Fruit fly (Drosophila melanogaster) whole organism, adult: ENCODE results near the gene haf.

Experiments used
- CG11617 ChIP-seq: fragments of 200-800 bp; sonication (Bioruptor generic); optimal IDR thresholded peaks from 2 replicates; lab custom pipeline; 2017; ENCODE audit warnings: mild to moderate bottlenecking, missing biosample characterization, missing genetic modification reagents, missing genetic modification characterization
- CG12768 ChIP-seq: fragments of 200-800 bp; sonication (Bioruptor generic); optimal IDR thresholded peaks from 2 replicates; lab custom pipeline; 2017; ENCODE audit warnings: missing biosample characterization, missing genetic modification characterization, mild to moderate bottlenecking, moderate library complexity, missing genetic modification reagents
- CG14711 ChIP-seq: fragments of 200-800 bp; sonication (Bioruptor generic); optimal IDR thresholded peaks from 2 replicates; lab custom pipeline; 2018; ENCODE audit warnings: missing biosample characterization, mild to moderate bottlenecking, missing genetic modification characterization, moderate library complexity
- CG1620 ChIP-seq: fragments of 200-800 bp; sonication (Bioruptor generic); optimal IDR thresholded peaks from 2 replicates; lab custom pipeline; 2016; ENCODE audit warnings: missing biosample characterization, missing genetic modification characterization
- CG33017 ChIP-seq: fragments of 200-800 bp; sonication (Bioruptor generic); optimal IDR thresholded peaks from 2 replicates; lab custom pipeline; 2018; ENCODE audit warnings: missing biosample characterization, mild to moderate bottlenecking, missing genetic modification characterization, moderate library complexity
- CG5204 ChIP-seq: fragments of 200-800 bp; sonication (Bioruptor generic); optimal IDR thresholded peaks from 2 replicates; lab custom pipeline; 2016; ENCODE audit warnings: missing biosample characterization, missing genetic modification characterization
- CG7045 ChIP-seq: fragments of 200-800 bp; sonication (Bioruptor generic); optimal IDR thresholded peaks from 2 replicates; lab custom pipeline; 2017; ENCODE audit warnings: missing biosample characterization, mild to moderate bottlenecking, missing genetic modification characterization
- CG7101 ChIP-seq: fragments of 200-800 bp; sonication (Bioruptor generic); optimal IDR thresholded peaks from 2 replicates; lab custom pipeline; 2018; ENCODE audit warnings: missing biosample characterization, mild to moderate bottlenecking, missing genetic modification characterization, moderate library complexity
- Clk ChIP-seq: fragments of 200-800 bp; sonication (Bioruptor generic); optimal IDR thresholded peaks from 2 replicates; lab custom pipeline; 2017; ENCODE audit warnings: missing biosample characterization, missing genetic modification characterization
- Crg-1 ChIP-seq: fragments of 200-800 bp; sonication (Bioruptor generic); optimal IDR thresholded peaks from 2 replicates; lab custom pipeline; 2016; ENCODE audit warnings: missing biosample characterization, missing genetic modification characterization
- Hr96 ChIP-seq: fragments of 200-800 bp; sonication (Bioruptor generic); optimal IDR thresholded peaks from 2 replicates; lab custom pipeline; 2016; ENCODE audit warnings: missing biosample characterization, missing genetic modification characterization
- Mnt ChIP-seq: fragments of 200-800 bp; sonication (Bioruptor generic); optimal IDR thresholded peaks from 2 replicates; lab custom pipeline; 2016; ENCODE audit warnings: missing biosample characterization, mild to moderate bottlenecking, missing genetic modification characterization
- bab1 ChIP-seq: fragments of 200-800 bp; sonication (Bioruptor generic); optimal IDR thresholded peaks from 3 replicates; lab custom pipeline; 2019; ENCODE audit warnings: missing biosample characterization, mild to moderate bottlenecking, missing genetic modification characterization, moderate library complexity
- cic ChIP-seq: fragments of 200-800 bp; sonication (Bioruptor generic); optimal IDR thresholded peaks from 2 replicates; lab custom pipeline; 2017; ENCODE audit warnings: missing biosample characterization, mild to moderate bottlenecking, missing genetic modification characterization, moderate library complexity
- cnc ChIP-seq, 2 experiments: fragments of >200 bp; optimal IDR thresholded peaks; 2 replicates each; lab custom pipeline; 2017
- kay ChIP-seq: fragments of 200-800 bp; sonication (Bioruptor generic); peaks from one replicate; lab custom pipeline; 2016; ENCODE audit warnings: missing biosample characterization, missing genetic modification characterization, borderline replicate concordance
- ovo ChIP-seq: fragments of 200-800 bp; sonication (Bioruptor generic); optimal IDR thresholded peaks from 2 replicates; lab custom pipeline; 2016; ENCODE audit warnings: missing biosample characterization, missing genetic modification characterization
- pad ChIP-seq: fragments of 200-800 bp; sonication (Bioruptor generic); optimal IDR thresholded peaks from 3 replicates; lab custom pipeline; 2017; ENCODE audit warnings: missing biosample characterization, missing genetic modification characterization, mild to moderate bottlenecking, moderate library complexity, missing genetic modification reagents
- tj ChIP-seq: fragments of 200-800 bp; sonication (Bioruptor generic); optimal IDR thresholded peaks from 3 replicates; lab custom pipeline; 2017; ENCODE audit warnings: missing biosample characterization, mild to moderate bottlenecking, missing genetic modification characterization, moderate library complexity
- toe ChIP-seq: fragments of 200-800 bp; sonication (Bioruptor generic); optimal IDR thresholded peaks from 2 replicates; lab custom pipeline; 2016; ENCODE audit warnings: missing biosample characterization, missing genetic modification characterization

The haf gene

DNA sequence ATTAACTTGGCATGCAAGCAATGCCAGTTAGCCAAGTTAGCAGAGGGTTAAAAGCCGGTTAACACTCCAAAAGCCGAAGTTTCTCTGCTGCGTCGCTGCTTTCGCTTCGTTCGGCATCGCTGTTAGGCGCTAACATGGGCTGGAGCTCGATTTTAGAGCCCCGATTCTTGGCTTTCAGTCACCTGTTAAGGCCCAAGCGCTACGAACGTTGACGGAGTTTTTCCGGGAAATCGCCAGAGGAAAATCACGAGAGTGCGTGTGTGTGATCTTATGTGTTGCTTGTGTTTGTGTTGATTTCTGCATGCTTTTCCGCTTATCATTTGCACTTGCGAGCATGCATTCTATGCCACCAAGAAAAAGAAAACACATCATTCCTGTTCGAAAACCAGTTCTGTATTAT is at the start of gene haf:
Gene haf, plus strand, starts transcription at position 176 of the 400 bp plus-strand sequence.
- no peak for TF ChIP-seq Hr96 (GFP tag; lab: Kevin White, UChicago)
- TF ChIP-seq Clk (GFP tag; lab: Kevin White, UChicago), result no peak
- no peak for TF ChIP-seq ovo (GFP tag; lab: Kevin White, UChicago)
- TF ChIP-seq Mnt (GFP tag; lab: Kevin White, UChicago), result no peak
- TF ChIP-seq CG11617 (GFP tag; lab: Kevin White, UChicago), result no peak
- no peak for TF ChIP-seq kay (GFP tag; lab: Kevin White, UChicago)
- no peak for TF ChIP-seq CG5204 (GFP tag; lab: Kevin White, UChicago)
- no peak for TF ChIP-seq CG7101
- TF ChIP-seq CG12768 (GFP tag; lab: Kevin White, UChicago), result no peak
- TF ChIP-seq CG1620, result no peak
- no peak for TF ChIP-seq cic (GFP tag; lab: Kevin White, UChicago)
- TF ChIP-seq pad (GFP tag; lab: Kevin White, UChicago), result no peak
- TF ChIP-seq tj (GFP tag; lab: Kevin White, UChicago), result no peak
- no peak for TF ChIP-seq CG14711
- no peak for TF ChIP-seq CG33017 (tag; lab: Kevin White, UChicago)
- no peak for TF ChIP-seq toe (GFP tag; lab: Kevin White, UChicago)
- TF ChIP-seq bab1, result no peak
- TF ChIP-seq Crg-1 (GFP tag; lab: Kevin White, UChicago), result no peak
- no peak for TF ChIP-seq CG7045 (GFP tag; lab: Kevin White, UChicago)

DNA sequence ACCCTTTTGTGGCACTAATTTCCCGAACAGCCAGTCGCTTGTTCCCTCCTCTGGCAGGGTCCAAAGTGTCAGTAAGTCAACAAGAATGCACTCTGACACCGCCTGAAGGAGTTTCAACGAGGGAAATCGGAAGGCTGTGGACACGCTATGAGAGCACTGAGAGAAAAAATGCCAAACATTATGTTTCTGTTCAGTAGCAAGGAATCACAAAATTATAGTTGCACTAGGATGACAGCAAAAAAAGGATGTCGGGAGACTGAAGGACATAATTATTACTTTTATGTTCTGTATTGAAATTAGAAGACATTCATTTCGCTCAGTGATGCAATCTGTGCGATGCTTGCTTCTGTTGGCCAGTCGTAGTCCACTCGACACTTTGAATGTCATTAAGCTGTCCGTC is 45.2 kb upstream of the haf start:
- TF ChIP-seq CG5204 (GFP tag; lab: Kevin White, UChicago) (no peak), pad (GFP tag; lab: Kevin White, UChicago) (no peak), Crg-1 (GFP tag; lab: Kevin White, UChicago) (no peak), CG33017 (tag; lab: Kevin White, UChicago) (no peak), toe (GFP tag; lab: Kevin White, UChicago) (no peak), CG7101 (no peak), CG11617 (GFP tag; lab: Kevin White, UChicago) (no peak), CG7045 (GFP tag; lab: Kevin White, UChicago) (no peak), kay (GFP tag; lab: Kevin White, UChicago) (no peak), Mnt (GFP tag; lab: Kevin White, UChicago) (no peak), cnc (optimal IDR thresholded peaks at IDR 0.05; lab: Kevin White, UChicago) (no peak), CG1620 (no peak)

DNA sequence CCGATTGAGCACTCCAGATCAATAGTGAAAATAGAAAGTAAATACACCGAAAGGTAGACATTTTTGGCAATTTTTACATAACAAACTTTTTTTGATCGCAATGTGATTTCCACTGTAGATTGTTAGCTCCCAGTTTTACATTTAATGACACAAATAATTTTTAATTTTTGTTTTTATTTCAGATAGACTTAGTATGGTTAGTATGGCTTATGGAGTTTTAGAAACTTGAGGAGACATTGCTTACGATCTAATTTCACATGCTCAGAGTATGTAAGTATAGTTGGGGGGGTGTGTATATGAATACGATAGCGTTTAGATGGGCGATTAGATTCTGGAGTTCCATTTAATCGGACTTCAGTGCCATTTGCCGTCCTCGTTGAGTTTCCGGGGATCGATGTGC is 37.6 kb upstream of the haf start, which contains the start of gene CG18132:
Gene CG18132, minus strand, starts transcription at position 101 of the 400 bp plus-strand sequence.
- TF ChIP-seq CG14711 (no peak), kay (GFP tag; lab: Kevin White, UChicago) (no peak), CG11617 (GFP tag; lab: Kevin White, UChicago) (no peak), toe (GFP tag; lab: Kevin White, UChicago) (no peak), Hr96 (GFP tag; lab: Kevin White, UChicago) (no peak), Crg-1 (GFP tag; lab: Kevin White, UChicago) (no peak)

DNA sequence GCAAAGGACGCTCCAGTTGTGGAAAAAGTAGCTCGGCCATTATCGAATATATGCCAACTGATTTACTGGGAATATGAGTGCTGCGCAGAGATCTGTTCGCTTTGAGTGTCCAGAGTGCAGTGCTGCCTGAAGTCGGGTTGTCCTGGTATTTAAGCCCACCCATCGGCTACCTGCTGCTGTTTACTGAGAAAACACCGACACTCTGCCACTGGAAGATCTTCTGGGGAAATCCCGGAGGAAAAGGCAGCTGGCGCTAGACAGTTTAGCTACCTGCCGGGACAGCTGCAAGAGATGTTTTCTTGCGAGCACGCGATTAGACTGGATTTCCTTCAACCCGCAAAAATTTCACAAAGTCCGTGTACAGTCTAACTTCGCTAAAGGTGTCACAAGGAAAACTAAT is 36.9 kb upstream of the haf start, which contains the start of gene halo:
Gene halo, minus strand, starts transcription at position 127 of the 400 bp plus-strand sequence.
- TF ChIP-seq tj (GFP tag; lab: Kevin White, UChicago) (no peak), CG14711 (no peak), cic (GFP tag; lab: Kevin White, UChicago) (no peak), CG5204 (GFP tag; lab: Kevin White, UChicago) (no peak), bab1 (no peak), toe (GFP tag; lab: Kevin White, UChicago) (no peak), CG11617 (GFP tag; lab: Kevin White, UChicago) (no peak), ovo (GFP tag; lab: Kevin White, UChicago) (no peak), CG7045 (GFP tag; lab: Kevin White, UChicago) (no peak)

DNA sequence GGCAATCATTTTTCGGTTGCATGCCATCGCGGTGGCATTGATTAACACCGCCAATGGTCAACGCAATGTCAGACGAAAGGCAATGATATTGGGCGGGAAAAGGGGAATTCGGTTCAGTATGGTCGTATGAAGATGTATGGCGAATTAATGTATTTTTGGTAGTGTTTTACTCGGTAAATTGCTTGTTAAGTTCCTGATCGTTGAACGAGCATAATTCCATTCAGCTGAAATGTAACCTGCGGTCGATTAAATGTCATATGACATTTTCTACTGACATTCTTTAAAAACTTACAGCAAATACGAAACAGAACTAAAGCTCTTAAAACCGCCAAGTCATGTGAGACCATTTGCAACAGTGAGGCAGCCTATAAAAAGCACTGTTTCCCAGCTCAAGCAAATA is 34.7 kb upstream of the haf start, which contains the start of gene Or22a:
Gene Or22a, plus strand, starts transcription at position 301 of the 400 bp plus-strand sequence.
- TF ChIP-seq CG7045 (GFP tag; lab: Kevin White, UChicago), result no peak

DNA sequence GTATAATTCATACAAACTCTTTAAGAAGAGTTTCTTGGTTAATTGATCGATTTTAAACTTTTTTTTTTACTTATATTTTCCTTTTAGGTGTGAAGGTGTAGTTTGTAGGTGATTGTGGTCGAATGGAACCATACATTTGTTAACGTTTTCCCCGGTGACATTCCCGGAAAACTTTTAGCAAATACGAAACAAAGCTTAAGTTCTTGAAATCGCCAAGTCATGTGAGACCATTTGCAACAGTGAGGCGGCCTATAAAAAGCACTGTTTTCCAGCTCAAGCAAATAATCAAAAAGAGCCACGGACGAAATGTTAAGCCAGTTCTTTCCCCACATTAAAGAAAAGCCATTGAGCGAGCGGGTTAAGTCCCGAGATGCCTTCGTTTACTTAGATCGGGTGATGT is 32.5 kb upstream of the haf start, which contains the start of gene Or22b:
Gene Or22b, plus strand, starts transcription at position 301 of the 400 bp plus-strand sequence.
- no peak for TF ChIP-seq Mnt (GFP tag; lab: Kevin White, UChicago)
- TF ChIP-seq CG7101, result no peak
- no peak for TF ChIP-seq kay (GFP tag; lab: Kevin White, UChicago)
- TF ChIP-seq CG5204 (GFP tag; lab: Kevin White, UChicago), result no peak
- TF ChIP-seq toe (GFP tag; lab: Kevin White, UChicago), result no peak
- no peak for TF ChIP-seq ovo (GFP tag; lab: Kevin White, UChicago)
- TF ChIP-seq CG7045 (GFP tag; lab: Kevin White, UChicago), result no peak
- TF ChIP-seq bab1, result no peak
- TF ChIP-seq cnc (optimal IDR thresholded peaks at IDR 0.05; lab: Kevin White, UChicago), result no peak
- TF ChIP-seq cic (GFP tag; lab: Kevin White, UChicago), result no peak
- TF ChIP-seq CG11617 (GFP tag; lab: Kevin White, UChicago), result no peak
- TF ChIP-seq Crg-1 (GFP tag; lab: Kevin White, UChicago), result no peak
- TF ChIP-seq pad (GFP tag; lab: Kevin White, UChicago), result no peak
- no peak for TF ChIP-seq CG12768 (GFP tag; lab: Kevin White, UChicago)
- TF ChIP-seq Clk (GFP tag; lab: Kevin White, UChicago), result no peak
